Worm (Caenorhabditis elegans) whole organism, dauer: ENCODE measurements around the gene svh-11.

Experiments used
- unc-62 ChIP-seq: sonication (generic microtip); optimal IDR thresholded peaks from 2 replicates; lab custom pipeline; 2017; ENCODE audit warnings: missing biosample characterization, missing genetic modification reagents, missing genetic modification characterization

The svh-11 gene

ce11 chrV:2204080-2204479 lies 2.8 kb upstream of the svh-11 start, which contains the start of gene cyp-33C12:
Gene cyp-33C12, minus strand, starts transcription at chrV:2204400.
- TF ChIP-seq unc-62 (GFP tag; lab: Kevin White, UChicago), result no peak

DNA sequence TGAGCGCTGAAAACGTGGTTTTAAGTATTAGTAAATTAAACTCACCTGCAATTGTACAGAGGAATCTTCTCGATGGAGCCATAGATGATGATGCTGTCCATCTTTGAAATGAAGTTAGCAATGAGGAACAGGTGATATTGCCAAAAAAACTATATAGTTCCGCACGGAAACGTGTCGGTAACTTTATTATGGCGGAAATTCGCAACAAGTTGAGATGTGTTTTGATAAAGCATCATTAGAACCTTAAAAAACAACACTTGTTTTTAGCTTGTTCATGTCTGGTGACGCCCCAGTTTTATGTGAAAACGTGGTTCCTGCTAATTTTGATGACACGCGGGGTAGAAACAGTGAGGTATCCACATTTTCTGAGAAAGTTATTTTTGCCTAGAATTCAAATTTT lies 720 bp upstream of the svh-11 start, which contains the start of gene srt-40:
srt-40 (minus strand) TSS at position 101 of the 400 bp plus-strand sequence.
- TF ChIP-seq unc-62 (GFP tag; lab: Kevin White, UChicago), result no peak

DNA sequence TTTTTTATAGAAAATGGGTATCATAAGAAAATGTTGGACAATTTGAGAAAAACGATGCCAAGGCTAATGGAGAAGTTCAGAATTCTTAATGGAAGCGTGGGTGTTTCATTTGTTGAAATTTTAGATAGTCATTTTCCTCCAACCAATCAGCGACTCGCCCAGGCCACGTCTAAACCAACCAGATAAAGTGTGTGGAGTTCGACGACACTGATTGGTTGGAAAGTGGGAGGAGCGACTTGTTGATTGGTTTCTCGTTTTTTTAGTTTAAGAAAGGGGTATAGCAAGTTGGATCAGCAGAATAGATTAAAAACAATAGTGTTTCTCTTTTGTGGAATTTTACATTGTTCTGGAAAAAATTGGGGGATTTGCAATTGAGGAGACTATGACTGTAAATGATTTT lies 626 bp downstream of the svh-11 start:
- no peak for TF ChIP-seq unc-62 (GFP tag; lab: Kevin White, UChicago)

DNA sequence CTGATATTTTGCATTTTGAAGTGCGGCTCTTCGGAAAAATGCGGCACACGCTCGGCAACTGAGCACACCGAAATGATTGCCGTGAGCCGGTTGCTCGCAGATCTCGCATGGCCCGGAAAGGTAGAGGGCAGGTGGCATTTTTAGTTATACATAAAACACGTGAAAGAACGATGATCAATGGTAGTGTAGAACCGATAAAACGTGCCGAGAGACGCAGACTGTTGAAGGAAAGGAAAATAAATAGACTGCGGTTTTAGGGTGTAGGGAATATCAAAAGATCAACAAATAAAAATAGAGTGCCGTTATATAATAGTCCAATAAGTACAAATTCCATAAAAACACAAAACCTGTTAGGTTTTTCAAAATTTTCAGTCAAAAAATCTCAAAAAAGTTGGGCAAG lies 5.0 kb downstream of the svh-11 start, which contains the start of gene nhr-133:
nhr-133 (minus strand) TSS at position 183 of the 400 bp plus-strand sequence.
- no peak for TF ChIP-seq unc-62 (GFP tag; lab: Kevin White, UChicago)

ce11 chrV:2214428-2215038 lies 7.6 kb downstream of the svh-11 start, which contains the start of gene nhr-184:
Gene nhr-184, minus strand, starts transcription at chrV:2214478.
- TF ChIP-seq unc-62 (GFP tag; lab: Kevin White, UChicago), result no peak

DNA sequence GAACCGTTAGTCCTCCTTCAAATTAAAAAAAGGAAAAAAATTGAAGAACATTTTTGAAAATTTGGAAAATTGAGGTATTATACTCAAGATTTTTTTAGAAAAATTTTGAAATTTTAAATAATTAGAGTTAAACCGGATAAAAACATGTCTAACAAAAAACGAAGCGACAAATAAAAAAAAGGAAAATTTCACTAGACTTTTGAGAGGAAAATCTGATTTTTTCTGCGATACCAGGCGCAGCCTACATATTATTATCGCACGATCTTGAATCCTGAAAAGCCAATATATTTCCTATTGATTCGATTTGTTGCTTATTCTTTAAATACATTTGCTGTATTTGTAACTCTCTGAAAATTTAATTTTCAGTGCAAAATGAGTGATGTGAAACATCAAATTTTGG lies 8.5 kb downstream of the svh-11 start, which contains the start of gene nstp-8:
nstp-8 (plus strand) TSS at position 301 of the 400 bp plus-strand sequence.
- TF ChIP-seq unc-62 (GFP tag; lab: Kevin White, UChicago), result no peak

ce11 chrV:2216927-2217326 lies 10.0 kb downstream of the svh-11 start:
- no peak for TF ChIP-seq unc-62 (GFP tag; lab: Kevin White, UChicago)

ce11 chrV:2218803-2219202 lies 11.9 kb downstream of the svh-11 start, which contains the start of gene nhr-56:
Gene nhr-56, plus strand, starts transcription at chrV:2219004.
- no peak for TF ChIP-seq unc-62 (GFP tag; lab: Kevin White, UChicago)

- TF ChIP-seq unc-62 (GFP tag; lab: Kevin White, UChicago), result no peak
Measured at ce11 chrV:2221764-2222163, 14.9 kb downstream of the svh-11 start, which contains the start of gene nhr-128. Gene nhr-128, plus strand, starts transcription at chrV:2222064.

ce11 chrV:2225130-2225529 lies 18.2 kb downstream of the svh-11 start, which contains the start of gene nhr-103:
Gene nhr-103, plus strand, starts transcription at chrV:2225430.
- TF ChIP-seq unc-62 (GFP tag; lab: Kevin White, UChicago), result no peak

ce11 chrV:2226903-2227302 lies 20.0 kb downstream of the svh-11 start, which contains the start of gene nhr-18:
Gene nhr-18, plus strand, starts transcription at chrV:2227203.
- no peak for TF ChIP-seq unc-62 (GFP tag; lab: Kevin White, UChicago)

ce11 chrV:2228781-2229180 lies 21.9 kb downstream of the svh-11 start, which contains the start of gene nhr-126:
Gene nhr-126, plus strand, starts transcription at chrV:2229081.
- no peak for TF ChIP-seq unc-62 (GFP tag; lab: Kevin White, UChicago)

ce11 chrV:2230912-2231311 lies 24.0 kb downstream of the svh-11 start, which contains the start of gene nhr-134:
Gene nhr-134, plus strand, starts transcription at chrV:2231223.
- no peak for TF ChIP-seq unc-62 (GFP tag; lab: Kevin White, UChicago)

DNA sequence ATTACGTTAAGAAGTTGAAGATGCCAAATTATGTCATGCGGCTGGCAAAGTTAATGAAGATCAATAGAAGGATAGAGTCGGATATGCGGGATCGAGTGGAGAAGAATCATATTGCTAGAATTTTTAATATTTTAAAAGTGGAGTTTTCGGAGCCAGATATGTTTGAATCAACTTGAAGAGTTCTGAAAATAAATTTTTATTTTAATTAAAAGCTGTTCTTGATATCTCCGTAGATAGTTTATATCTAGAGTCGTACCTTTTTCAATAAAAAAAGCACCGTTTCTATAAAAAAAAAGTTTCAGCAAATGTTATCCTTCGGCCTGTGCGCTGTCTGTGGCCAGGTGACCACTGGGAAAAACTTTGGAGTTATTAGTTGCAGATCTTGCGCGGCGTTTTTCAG lies 26.3 kb downstream of the svh-11 start, which contains the start of gene nhr-96:
nhr-96 (plus strand) TSS at position 301 of the 400 bp plus-strand sequence.
- TF ChIP-seq unc-62 (GFP tag; lab: Kevin White, UChicago), result no peak

DNA sequence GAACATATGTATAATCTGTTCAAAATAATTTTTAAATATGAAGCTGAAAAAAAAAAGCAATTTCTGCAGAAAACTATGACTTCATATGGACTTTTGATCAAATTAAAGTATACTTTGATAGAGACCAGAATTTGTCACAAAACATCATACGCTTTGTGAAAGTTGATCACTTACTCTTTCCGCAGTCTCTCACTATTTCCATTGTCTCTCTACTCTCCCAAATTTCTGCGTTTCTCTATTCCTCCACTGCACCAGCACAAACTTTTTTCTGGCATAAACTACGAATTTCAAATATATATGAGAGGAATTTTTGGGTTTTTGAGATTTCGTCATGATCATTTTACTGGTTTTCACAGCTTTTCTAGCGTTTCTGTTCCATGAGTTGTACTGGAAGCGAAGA lies 28.9 kb downstream of the svh-11 start, which contains the start of gene cyp-33C4:
cyp-33C4 (plus strand) TSS at position 293 of the 400 bp plus-strand sequence.
- TF ChIP-seq unc-62 (GFP tag; lab: Kevin White, UChicago), result no peak

DNA sequence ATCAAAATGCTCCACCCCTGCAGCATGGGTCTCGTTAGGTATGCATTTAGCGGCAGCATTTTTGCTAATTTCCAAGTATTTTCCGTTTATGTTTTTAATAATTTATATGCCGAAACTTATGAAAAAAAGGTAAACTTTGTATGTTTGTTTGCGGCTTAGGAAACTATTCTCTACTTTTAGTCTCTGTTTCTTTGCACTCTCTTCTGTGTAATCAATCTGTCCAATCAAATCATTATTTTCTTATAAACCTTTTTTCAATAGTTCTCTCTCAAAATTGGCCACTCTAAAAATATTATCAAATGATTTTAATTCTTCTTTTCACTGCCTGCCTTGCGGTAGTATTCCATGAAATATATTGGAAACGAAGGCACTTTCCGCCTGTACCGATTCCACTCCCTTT lies 31.1 kb downstream of the svh-11 start:
- TF ChIP-seq unc-62 (GFP tag; lab: Kevin White, UChicago), result no peak
